Fruit fly (Drosophila melanogaster): ENCODE results near the gene CG15892.

Gene CG15892

DNA sequence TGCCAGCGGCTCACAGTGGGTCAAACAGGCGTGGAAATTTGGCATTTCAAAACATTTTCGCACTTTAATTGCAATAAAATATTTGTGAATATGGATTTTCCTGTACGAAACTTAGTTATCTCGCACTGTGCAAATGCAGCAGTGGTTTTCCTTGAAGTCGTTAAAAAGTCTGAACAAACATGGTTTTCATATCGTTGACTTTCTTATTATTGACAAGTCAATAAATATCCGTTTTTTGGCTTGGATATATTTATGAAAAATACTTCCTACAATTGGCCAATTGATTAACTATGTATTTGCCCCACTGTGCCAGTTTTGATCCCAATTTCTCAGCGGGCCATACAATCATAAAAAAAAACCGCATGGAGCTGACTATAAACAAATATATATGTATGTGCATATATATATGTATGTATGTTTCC is 28.7 kb downstream of the CG15892 start (continued):
- TF ChIP-seq lbe (GFP tag; optimal IDR thresholded peaks at IDR 0.05) (peak; percentile 69), unc-4 (GFP tag; IDR thresholded peaks at IDR 0.05; ENCODE audit: partially characterized antibody) (no peak), ci (GFP tag; IDR thresholded peaks at IDR 0.05) (peak; percentile 95), Ptx1 (GFP tag; IDR thresholded peaks at IDR 0.05) (peak; percentile 96), slou (GFP tag; optimal IDR thresholded peaks at IDR 0.05) (peak; percentile 85), Ets65A (GFP tag) (peak; percentile 99), CG12071 (GFP tag; optimal IDR thresholded peaks at IDR 0.05) (peak; percentile 93), Drgx (GFP tag; IDR thresholded peaks at IDR 0.05) (peak; percentile 95), cwo (GFP tag; optimal IDR thresholded peaks at IDR 0.05) (peak; percentile 93), Eip74EF (GFP tag; optimal IDR thresholded peaks at IDR 0.05) (peak in 1 of 2 experiments; percentile 97), CG12104 (GFP tag; optimal IDR thresholded peaks at IDR 0.05) (peak; percentile 96), chm (GFP tag; IDR thresholded peaks at IDR 0.05) (peak; percentile 83), CG12155 (GFP tag; optimal IDR thresholded peaks at IDR 0.05) (peak; percentile 90), Doc2 (GFP tag; IDR thresholded peaks at IDR 0.05) (peak; percentile 79), CG9817 (tag; optimal IDR thresholded peaks at IDR 0.05) (peak; percentile 91), CG4707 (GFP tag; optimal IDR thresholded peaks at IDR 0.05) (peak; percentile 91), Mrtf (GFP tag; IDR thresholded peaks at IDR 0.05) (peak; percentile 93), Nf-YB (GFP tag; optimal IDR thresholded peaks at IDR 0.05) (peak; percentile 85), CG10321 (GFP tag; IDR thresholded peaks at IDR 0.05) (peak; percentile 67), sd (tag; optimal IDR thresholded peaks at IDR 0.05) (peak; percentile 87), hkb (optimal IDR thresholded peaks at IDR 0.05) (no peak), hkb (GFP tag; IDR thresholded peaks at IDR 0.05) (peak; percentile 97), dan (GFP tag; IDR thresholded peaks at IDR 0.05) (peak; percentile 47; the same call in 1 of the 2 replicates), MTF-1 (GFP tag; optimal IDR thresholded peaks at IDR 0.05; ENCODE audit: borderline replicate concordance) (peak; percentile 85), CG17186 (GFP tag; optimal IDR thresholded peaks at IDR 0.05) (peak; percentile 87), fd102C (GFP tag; optimal IDR thresholded peaks at IDR 0.05) (peak; percentile 6), CG3726 (GFP tag; IDR thresholded peaks at IDR 0.05) (peak; percentile 89), Mes4 (GFP tag; optimal IDR thresholded peaks at IDR 0.05) (peak; percentile 96), Deaf1 (tag; optimal IDR thresholded peaks at IDR 0.05) (peak; percentile 76), disco-r (GFP tag; optimal IDR thresholded peaks at IDR 0.05) (peak; percentile 93), ham (GFP tag; IDR thresholded peaks at IDR 0.05) (peak; percentile 50; the same call in 1 of the 2 replicates), CG9876 (GFP tag; optimal IDR thresholded peaks at IDR 0.05) (peak; percentile 90), ac (GFP tag; optimal IDR thresholded peaks at IDR 0.05) (peak; percentile 88), odd (GFP tag; optimal IDR thresholded peaks at IDR 0.05) (peak; percentile 95), CG4282 (GFP tag; optimal IDR thresholded peaks at IDR 0.05) (peak; percentile 94), dm (GFP tag; optimal IDR thresholded peaks at IDR 0.05) (peak; percentile 87), slbo (GFP tag; IDR thresholded peaks at IDR 0.05) (peak; percentile 93), Aef1 (GFP tag; IDR thresholded peaks at IDR 0.05) (peak; percentile 93), C15 (GFP tag; IDR thresholded peaks at IDR 0.05) (peak; percentile 82), CG34376 (GFP tag; optimal IDR thresholded peaks at IDR 0.05) (peak; percentile 86), Fer2 (tag; optimal IDR thresholded peaks at IDR 0.05) (peak; percentile 84), CG1233 (GFP tag; optimal IDR thresholded peaks at IDR 0.05) (peak; percentile 91), CG8765 (GFP tag; IDR thresholded peaks at IDR 0.05) (peak; percentile 75), CG8924 (tag; optimal IDR thresholded peaks at IDR 0.05) (peak; percentile 97), CG6813 (GFP tag; optimal IDR thresholded peaks at IDR 0.05) (peak; percentile 93), CG17829 (tag; optimal IDR thresholded peaks at IDR 0.05) (peak; percentile 96), Hmx (GFP tag; optimal IDR thresholded peaks at IDR 0.05) (peak; percentile 69), CG2678 (tag; optimal IDR thresholded peaks at IDR 0.05) (peak; percentile 97), CG8388 (GFP tag; optimal IDR thresholded peaks at IDR 0.05) (peak; percentile 96), stwl (tag; optimal IDR thresholded peaks at IDR 0.05) (peak; percentile 39), NC2α (GFP tag; optimal IDR thresholded peaks at IDR 0.05) (peak; percentile 92)
